Worm (Caenorhabditis elegans) whole organism, L2 larva: Measurements from ENCODE around the gene srsx-7.

Source experiments
- C34F6.9 ChIP-seq: fragments of 150-350 bp; optimal IDR thresholded peaks from 2 replicates; lab custom pipeline; 2014; ENCODE audit warnings: missing biosample characterization, missing genetic modification characterization
- F13H6.1 ChIP-seq: sonication (generic microtip); optimal IDR thresholded peaks from 2 replicates; lab custom pipeline; 2016; ENCODE audit warnings: missing genetic modification characterization, missing compliant biosample characterization
- R02D3.7 ChIP-seq: fragments of 150-350 bp; optimal IDR thresholded peaks from 2 replicates; lab custom pipeline; 2014; ENCODE audit warnings: missing biosample characterization, missing genetic modification characterization
- Y55F3AM.14 ChIP-seq: fragments of 200-800 bp; sonication (Bioruptor generic); optimal IDR thresholded peaks from 2 replicates; lab custom pipeline; 2018; ENCODE audit warnings: mild to moderate bottlenecking, missing genetic modification characterization, missing compliant biosample characterization
- ZK546.5 ChIP-seq: sonication (generic microtip); optimal IDR thresholded peaks from 2 replicates; lab custom pipeline; 2017; ENCODE audit warnings: missing biosample characterization, missing genetic modification characterization
- ceh-16 ChIP-seq: fragments of 150-350 bp; optimal IDR thresholded peaks from 2 replicates; lab custom pipeline; 2014; ENCODE audit warnings: missing biosample characterization, missing genetic modification characterization
- ceh-82 ChIP-seq: fragments of 150-350 bp; optimal IDR thresholded peaks from 2 replicates; lab custom pipeline; 2014; ENCODE audit warnings: missing biosample characterization, missing genetic modification characterization
- elt-1 ChIP-seq: fragments of 150-350 bp; optimal IDR thresholded peaks from 2 replicates; lab custom pipeline; 2014; ENCODE audit warnings: missing biosample characterization, missing genetic modification characterization
- elt-3 ChIP-seq: sonication (generic microtip); optimal IDR thresholded peaks from 2 replicates; lab custom pipeline; 2017; ENCODE audit warnings: missing biosample characterization, missing genetic modification characterization
- fos-1 ChIP-seq: fragments of 150-350 bp; optimal IDR thresholded peaks from 2 replicates; lab custom pipeline; 2014; ENCODE audit warnings: missing biosample characterization, missing genetic modification characterization
- gmeb-1 ChIP-seq: fragments of 150-350 bp; optimal IDR thresholded peaks from 2 replicates; lab custom pipeline; 2014; ENCODE audit warnings: missing biosample characterization, missing genetic modification characterization
- lin-11 ChIP-seq: fragments of 150-350 bp; sonication (generic microtip); optimal IDR thresholded peaks from 2 replicates; lab custom pipeline; 2014; ENCODE audit warnings: missing biosample characterization, missing genetic modification characterization, inconsistent platforms, mixed read lengths
- lin-13 ChIP-seq: fragments of 150-350 bp; optimal IDR thresholded peaks from 2 replicates; lab custom pipeline; 2014; ENCODE audit warnings: missing biosample characterization, missing genetic modification reagents, missing genetic modification characterization
- lin-39 ChIP-seq: fragments of 150-350 bp; optimal IDR thresholded peaks from 2 replicates; lab custom pipeline; 2014; ENCODE audit warnings: missing biosample characterization, missing genetic modification reagents, missing genetic modification characterization
- lsy-2 ChIP-seq, 2 experiments: fragments of 150-350 bp in 1 of 2; sonication (generic microtip) in 1 of 2; optimal IDR thresholded peaks; 2 replicates each; lab custom pipeline; 2014 to 2017; ENCODE audit warnings: missing biosample characterization in 2 of 2, missing genetic modification characterization in 2 of 2
- mab-5 ChIP-seq: fragments of 150-350 bp; optimal IDR thresholded peaks from 2 replicates; lab custom pipeline; 2014; ENCODE audit warnings: missing biosample characterization, missing genetic modification characterization
- nhr-10 ChIP-seq: sonication (generic microtip); optimal IDR thresholded peaks from 2 replicates; lab custom pipeline; 2017; ENCODE audit warnings: missing biosample characterization, missing genetic modification characterization
- nhr-11 ChIP-seq: fragments of 150-350 bp; optimal IDR thresholded peaks from 2 replicates; lab custom pipeline; 2014; ENCODE audit warnings: missing biosample characterization, missing genetic modification characterization
- nhr-129 ChIP-seq: fragments of 150-350 bp; optimal IDR thresholded peaks from 2 replicates; lab custom pipeline; 2014; ENCODE audit warnings: missing biosample characterization, missing genetic modification characterization
- nhr-21 ChIP-seq: fragments of 150-350 bp; optimal IDR thresholded peaks from 2 replicates; lab custom pipeline; 2014; ENCODE audit warnings: missing biosample characterization, missing genetic modification characterization
- nhr-23 ChIP-seq: fragments of 150-350 bp; optimal IDR thresholded peaks from 2 replicates; lab custom pipeline; 2014; ENCODE audit warnings: missing biosample characterization, missing genetic modification reagents, missing genetic modification characterization
- nhr-237 ChIP-seq: fragments of 150-350 bp; optimal IDR thresholded peaks from 2 replicates; lab custom pipeline; 2014; ENCODE audit warnings: missing biosample characterization, missing genetic modification characterization
- nhr-25 ChIP-seq: fragments of 150-350 bp; sonication (generic microtip); optimal IDR thresholded peaks from 3 replicates; lab custom pipeline; 2014; ENCODE audit warnings: missing biosample characterization, missing genetic modification characterization
- nhr-6 ChIP-seq: fragments of 150-350 bp; optimal IDR thresholded peaks from 2 replicates; lab custom pipeline; 2014; ENCODE audit warnings: missing biosample characterization, missing genetic modification characterization
- nhr-77 ChIP-seq: fragments of 150-350 bp; optimal IDR thresholded peaks from 2 replicates; lab custom pipeline; 2014; ENCODE audit warnings: missing biosample characterization, missing genetic modification characterization
- peb-1 ChIP-seq: fragments of 150-350 bp; optimal IDR thresholded peaks from 2 replicates; lab custom pipeline; 2014; ENCODE audit warnings: missing biosample characterization, missing genetic modification characterization
- sem-4 ChIP-seq: fragments of 150-350 bp; optimal IDR thresholded peaks from 2 replicates; lab custom pipeline; 2014; ENCODE audit warnings: missing biosample characterization, missing genetic modification reagents, missing genetic modification characterization
- sma-3 ChIP-seq: sonication (generic microtip); optimal IDR thresholded peaks from 2 replicates; lab custom pipeline; 2016; ENCODE audit warnings: missing genetic modification reagents, missing genetic modification characterization, missing compliant biosample characterization
- sma-9 ChIP-seq, 2 experiments: fragments of 150-350 bp in 1 of 2; sonication (generic microtip) in 1 of 2; optimal IDR thresholded peaks; 2 replicates each; lab custom pipeline; 2014 to 2016; ENCODE audit warnings: missing genetic modification characterization in 2 of 2, mild to moderate bottlenecking in 1 of 2, missing biosample characterization in 1 of 2, missing compliant biosample characterization in 1 of 2, missing genetic modification reagents in 1 of 2, moderate library complexity in 1 of 2
- snpc-4 ChIP-seq: fragments of 150-350 bp; optimal IDR thresholded peaks from 2 replicates; lab custom pipeline; 2014; ENCODE audit warnings: missing biosample characterization, missing genetic modification characterization
- unc-55 ChIP-seq: fragments of 150-350 bp; sonication (generic microtip); optimal IDR thresholded peaks from 3 replicates; lab custom pipeline; 2014; ENCODE audit warnings: missing biosample characterization, missing genetic modification reagents, missing genetic modification characterization
- unc-62 ChIP-seq: fragments of 150-350 bp; optimal IDR thresholded peaks from 2 replicates; lab custom pipeline; 2014; ENCODE audit warnings: missing biosample characterization, missing genetic modification reagents, missing genetic modification characterization
- zag-1 ChIP-seq: fragments of 150-350 bp; optimal IDR thresholded peaks from 2 replicates; lab custom pipeline; 2014; ENCODE audit warnings: missing biosample characterization, missing genetic modification characterization
- ztf-1 ChIP-seq: fragments of 200-800 bp; sonication (Bioruptor generic); conservative IDR thresholded peaks from 2 replicates; pipeline ENCODE4 v1.3.6; 2022; ENCODE audit warnings: missing genetic modification characterization, missing compliant biosample characterization
- ztf-11 ChIP-seq: sonication (generic microtip); optimal IDR thresholded peaks from 2 replicates; lab custom pipeline; 2017; ENCODE audit warnings: missing biosample characterization, missing genetic modification characterization
- ztf-4 ChIP-seq: fragments of 150-350 bp; optimal IDR thresholded peaks from 2 replicates; lab custom pipeline; 2014; ENCODE audit warnings: missing biosample characterization, missing genetic modification characterization

The srsx-7 gene

DNA sequence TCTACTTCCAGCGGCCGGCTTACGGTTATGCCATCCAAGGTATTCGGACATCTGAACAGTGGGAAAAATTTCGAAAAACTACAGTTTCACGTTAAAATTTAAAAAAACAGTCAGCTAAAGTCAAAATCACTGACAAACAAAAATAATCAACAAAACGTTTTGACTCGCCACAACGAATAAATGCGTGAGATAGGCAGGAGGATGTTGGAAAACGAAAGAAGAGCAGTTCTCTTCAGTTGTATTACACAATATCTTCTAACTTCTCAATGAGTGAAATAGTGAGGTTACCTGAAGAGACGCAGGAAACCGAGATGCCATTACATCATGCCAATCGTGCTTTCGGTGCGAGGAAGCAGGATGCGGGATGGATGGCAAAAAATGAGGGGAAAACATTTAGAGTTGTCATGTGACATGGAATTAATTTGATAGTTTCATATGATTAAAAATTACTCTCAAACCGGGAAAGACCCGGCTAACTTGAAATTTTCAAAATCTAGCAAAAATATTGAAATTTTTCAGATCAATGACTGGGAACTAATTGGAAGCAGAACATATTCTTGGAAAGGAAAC, 31.7 kb upstream of the srsx-7 start, which contains the start of gene F40A3.6:
F40A3.6 (minus strand) TSS at position 51 of the 570 bp plus-strand sequence.
- TF ChIP-seq sem-4 (tag; lab: Kevin White, UChicago) (peak; percentile 3), elt-3 (tag; lab: Kevin White, UChicago) (no peak), sma-9 (GFP tag; optimal IDR thresholded peaks at IDR 0.05; lab: Kevin White, UChicago) (peak; percentile 49), sma-9 (tag; optimal IDR thresholded peaks at IDR 0.05; lab: Kevin White, UChicago) (no peak), F13H6.1 (tag; lab: Kevin White, UChicago) (peak; percentile 34), nhr-129 (tag; lab: Kevin White, UChicago) (peak; percentile 92), snpc-4 (tag; lab: Kevin White, UChicago) (no peak), lsy-2 (tag; optimal IDR thresholded peaks at IDR 0.05; lab: Kevin White, UChicago) (peak in 1 of 2 experiments; percentile 44), C34F6.9 (tag; lab: Kevin White, UChicago) (peak; percentile 71)

DNA sequence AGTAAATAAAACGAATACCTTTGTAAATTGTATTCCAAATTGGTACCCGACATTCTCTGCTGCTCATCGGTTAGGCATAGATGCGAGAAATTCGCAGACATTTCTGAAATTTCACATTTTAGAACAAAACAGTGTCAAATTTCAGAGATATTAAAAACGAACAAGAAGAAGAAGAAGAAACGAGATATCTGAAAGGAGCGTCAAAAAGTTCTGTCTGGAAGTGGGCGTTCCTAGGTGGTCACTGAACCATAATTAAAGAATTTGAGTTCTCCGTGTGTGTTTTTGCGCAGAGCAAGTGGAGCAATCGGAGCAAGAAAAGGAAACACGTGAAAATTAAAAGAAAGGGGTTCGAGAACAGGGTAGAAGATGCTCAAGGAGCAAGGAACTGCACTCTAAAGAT, 25.8 kb upstream of the srsx-7 start, which contains the start of gene F40A3.7:
F40A3.7 (minus strand) TSS at position 101 of the 400 bp plus-strand sequence.
- TF ChIP-seq sma-9 (GFP tag; optimal IDR thresholded peaks at IDR 0.05; lab: Kevin White, UChicago) (no peak), sma-9 (tag; optimal IDR thresholded peaks at IDR 0.05; lab: Kevin White, UChicago) (no peak), ceh-82 (tag; lab: Kevin White, UChicago) (no peak), nhr-77 (no peak), nhr-10 (tag; lab: Kevin White, UChicago) (no peak), nhr-21 (tag; lab: Kevin White, UChicago) (no peak), gmeb-1 (tag; lab: Kevin White, UChicago) (no peak), unc-62 (GFP tag; lab: Kevin White, UChicago) (no peak), C34F6.9 (tag; lab: Kevin White, UChicago) (no peak), ztf-11 (tag; lab: Kevin White, UChicago) (no peak), nhr-11 (tag; lab: Kevin White, UChicago) (no peak), F13H6.1 (tag; lab: Kevin White, UChicago) (no peak), lin-13 (GFP tag; lab: Kevin White, UChicago) (no peak), elt-1 (tag; lab: Kevin White, UChicago) (no peak), ZK546.5 (tag; lab: Kevin White, UChicago) (no peak), ztf-4 (no peak), Y55F3AM.14 (GFP tag; lab: Kevin White, UChicago) (no peak), fos-1 (tag; lab: Kevin White, UChicago) (no peak), sma-3 (GFP tag; lab: Kevin White, UChicago) (no peak)
- TF ChIP-seq, all 48 proteins: peak for 0

DNA sequence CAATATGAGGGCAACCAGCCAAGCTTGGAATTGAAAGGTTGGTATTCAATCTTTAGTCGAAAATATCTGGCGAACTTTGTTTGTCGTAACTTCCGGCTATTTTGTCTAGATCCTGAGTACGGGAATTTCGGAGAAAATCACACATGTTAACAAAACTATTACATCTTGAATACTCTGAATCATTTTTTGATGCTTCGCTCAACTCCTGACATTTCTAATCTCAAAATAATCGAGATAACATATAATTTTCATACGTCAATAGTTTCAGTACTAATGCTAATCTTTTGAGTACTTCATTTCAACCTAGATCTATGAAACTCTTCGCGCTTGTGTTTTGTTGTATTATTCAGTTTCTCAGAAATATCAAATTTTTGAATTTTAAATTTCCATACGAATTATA, 24.4 kb upstream of the srsx-7 start:
- no peak for TF ChIP-seq nhr-129 (tag; lab: Kevin White, UChicago)
- no peak for TF ChIP-seq mab-5 (tag; lab: Kevin White, UChicago)
- no peak for TF ChIP-seq unc-55 (GFP tag; lab: Kevin White, UChicago)
- TF ChIP-seq zag-1 (tag; lab: Kevin White, UChicago): no peak
- no peak for TF ChIP-seq nhr-6
- no peak for TF ChIP-seq lin-13 (GFP tag; lab: Kevin White, UChicago)
- TF ChIP-seq ztf-1 (GFP tag; lab: Robert Waterston, UW): no peak
- no peak for TF ChIP-seq peb-1
- no peak for TF ChIP-seq nhr-237 (tag; lab: Kevin White, UChicago)
- TF ChIP-seq R02D3.7 (tag; lab: Kevin White, UChicago): no peak
- no peak for TF ChIP-seq nhr-77
- TF ChIP-seq C34F6.9 (tag; lab: Kevin White, UChicago): no peak
- TF ChIP-seq nhr-23 (tag; lab: Kevin White, UChicago): no peak
- no peak for TF ChIP-seq Y55F3AM.14 (GFP tag; lab: Kevin White, UChicago)
- no peak for TF ChIP-seq nhr-25 (tag; lab: Kevin White, UChicago)
- TF ChIP-seq lin-39 (tag; lab: Kevin White, UChicago): no peak
- TF ChIP-seq lin-11 (tag; lab: Kevin White, UChicago): no peak
- TF ChIP-seq elt-3 (tag; lab: Kevin White, UChicago): no peak
- no peak for TF ChIP-seq ceh-16 (tag; lab: Kevin White, UChicago)
- no peak for TF ChIP-seq ceh-82 (tag; lab: Kevin White, UChicago)
